Worm (Caenorhabditis elegans) whole organism, L4 larva: ENCODE measurements around the gene ZC204.6.

Experiments used
- F44E2.7 ChIP-seq: fragments of 200-800 bp; sonication (Bioruptor generic); IDR thresholded peaks from 2 replicates; pipeline ENCODE4 v2.1.2; 2022; ENCODE audit warnings: missing genetic modification characterization, missing compliant biosample characterization
- T20F7.1 ChIP-seq: fragments of 200-800 bp; sonication (Bioruptor generic); optimal IDR thresholded peaks from 2 replicates; lab custom pipeline; 2018; ENCODE audit warnings: mild to moderate bottlenecking, missing genetic modification characterization, missing compliant biosample characterization
- Y48G9A.11 ChIP-seq: fragments of 200-800 bp; sonication (Bioruptor generic); IDR thresholded peaks from 2 replicates; pipeline ENCODE4 v1.3.6; 2022; ENCODE audit warnings: missing genetic modification reagents, missing genetic modification characterization, missing compliant biosample characterization
- Y5F2A.4 ChIP-seq: fragments of 200-800 bp; sonication (Bioruptor generic); optimal IDR thresholded peaks from 2 replicates; lab custom pipeline; 2018; ENCODE audit warnings: mild to moderate bottlenecking, missing genetic modification characterization, missing compliant biosample characterization
- ZK546.5 ChIP-seq, 2 experiments: sonication (generic microtip); optimal IDR thresholded peaks; 2 replicates each; lab custom pipeline; 2017; ENCODE audit warnings: missing biosample characterization in 2 of 2, missing genetic modification characterization in 2 of 2
- aha-1 ChIP-seq: fragments of 150-350 bp; peaks from one replicate; lab custom pipeline; 2014; ENCODE audit warnings: missing biosample characterization, missing genetic modification characterization
- daf-16 ChIP-seq, 3 experiments: sonication (generic microtip); optimal IDR thresholded peaks; 2 replicates each; lab custom pipeline; 2016 to 2017; ENCODE audit warnings: missing genetic modification characterization in 3 of 3, missing genetic modification reagents in 3 of 3, mild to moderate bottlenecking in 2 of 3, missing compliant biosample characterization in 2 of 3, missing biosample characterization in 1 of 3, moderate library complexity in 1 of 3
- daf-19 ChIP-seq: fragments of 200-800 bp; sonication (Bioruptor generic); conservative IDR thresholded peaks from 2 replicates; pipeline ENCODE4 v1.3.6; 2022; ENCODE audit warnings: missing genetic modification characterization, missing compliant biosample characterization
- dmd-9 ChIP-seq: fragments of 200-800 bp; sonication (Bioruptor generic); IDR thresholded peaks from 2 replicates; pipeline ENCODE4 v1.3.6; 2022; ENCODE audit warnings: missing genetic modification reagents, missing genetic modification characterization, missing compliant biosample characterization
- egl-27 ChIP-seq: sonication (generic microtip); optimal IDR thresholded peaks from 3 replicates; lab custom pipeline; 2017; ENCODE audit warnings: missing biosample characterization, missing genetic modification reagents, missing genetic modification characterization
- hlh-11 ChIP-seq: fragments of 200-800 bp; sonication (Bioruptor generic); optimal IDR thresholded peaks from 2 replicates; lab custom pipeline; 2018; ENCODE audit warnings: mild to moderate bottlenecking, missing genetic modification characterization, missing compliant biosample characterization
- hlh-30 ChIP-seq: sonication (generic microtip); optimal IDR thresholded peaks from 2 replicates; lab custom pipeline; 2017; ENCODE audit warnings: antibody characterized with exemption, mild to moderate bottlenecking, missing genetic modification characterization, missing compliant biosample characterization; ENCODE audit not compliant: insufficient read depth
- lim-7 ChIP-seq: fragments of 200-800 bp; sonication (Bioruptor generic); IDR thresholded peaks from 2 replicates; pipeline ENCODE4 v1.3.6; 2022; ENCODE audit warnings: missing genetic modification characterization, missing compliant biosample characterization
- madf-9 ChIP-seq: fragments of 200-800 bp; sonication (Bioruptor generic); conservative IDR thresholded peaks from 2 replicates; pipeline ENCODE4 v1.3.6; 2022; ENCODE audit warnings: missing genetic modification reagents, missing genetic modification characterization, missing compliant biosample characterization
- mdl-1 ChIP-seq, 2 experiments: fragments of 150-350 bp in 1 of 2; sonication (generic microtip) in 1 of 2; optimal IDR thresholded peaks; 2 replicates each; lab custom pipeline; 2014 to 2017; ENCODE audit warnings: missing biosample characterization in 2 of 2, missing genetic modification characterization in 2 of 2
- mes-2 ChIP-seq: sonication (generic microtip); optimal IDR thresholded peaks from 2 replicates; lab custom pipeline; 2016; ENCODE audit warnings: missing genotype, mild to moderate bottlenecking, missing genetic modification characterization, missing compliant biosample characterization; ENCODE audit not compliant: poor library complexity, severe bottlenecking
- mxl-2 ChIP-seq: fragments of 200-800 bp; sonication (Bioruptor generic); conservative IDR thresholded peaks from 2 replicates; pipeline ENCODE4 v1.3.6; 2022; ENCODE audit warnings: missing genetic modification reagents, missing genetic modification characterization, missing compliant biosample characterization
- mxl-3 ChIP-seq: fragments of 200-800 bp; sonication (Bioruptor generic); optimal IDR thresholded peaks from 2 replicates; lab custom pipeline; 2018; ENCODE audit warnings: mild to moderate bottlenecking, missing genetic modification characterization, missing compliant biosample characterization
- nhr-102 ChIP-seq: sonication (generic microtip); optimal IDR thresholded peaks from 2 replicates; lab custom pipeline; 2016; ENCODE audit warnings: mild to moderate bottlenecking, missing genetic modification characterization, moderate library complexity, missing compliant biosample characterization
- nhr-237 ChIP-seq: sonication (generic microtip); optimal IDR thresholded peaks from 2 replicates; lab custom pipeline; 2017; ENCODE audit warnings: missing biosample characterization, missing genetic modification characterization
- nhr-28 ChIP-seq: fragments of 150-350 bp; optimal IDR thresholded peaks from 2 replicates; lab custom pipeline; 2014; ENCODE audit warnings: missing biosample characterization, missing genetic modification characterization
- nhr-41 ChIP-seq: fragments of 200-800 bp; sonication (Bioruptor generic); IDR thresholded peaks from 2 replicates; pipeline ENCODE4 v1.3.6; 2022; ENCODE audit warnings: missing genetic modification reagents, missing genetic modification characterization, missing compliant biosample characterization
- nhr-42 ChIP-seq: fragments of 200-800 bp; sonication (Bioruptor generic); IDR thresholded peaks from 2 replicates; pipeline ENCODE4 v1.3.6; 2022; ENCODE audit warnings: missing genetic modification characterization, missing compliant biosample characterization
- nhr-77 ChIP-seq: fragments of 150-350 bp; optimal IDR thresholded peaks from 2 replicates; lab custom pipeline; 2014; ENCODE audit warnings: missing biosample characterization, missing genetic modification characterization
- pha-4 ChIP-seq, 2 experiments: fragments of 150-350 bp in 1 of 2; fragments of 200-800 bp in 1 of 2; sonication (Bioruptor generic) in 1 of 2; IDR thresholded peaks in 1 of 2; optimal IDR thresholded peaks in 1 of 2; 2 replicates each; pipeline versions ENCODE4 v1.3.6 to Lab custom; 2014 to 2022; ENCODE audit warnings: missing genetic modification characterization in 2 of 2, missing genetic modification reagents in 2 of 2, missing biosample characterization in 1 of 2, missing compliant biosample characterization in 1 of 2
- pqm-1 ChIP-seq: sonication (generic microtip); optimal IDR thresholded peaks from 2 replicates; lab custom pipeline; 2017; ENCODE audit warnings: missing biosample characterization, missing genetic modification characterization
- set-16 ChIP-seq: fragments of 200-800 bp; sonication (Bioruptor generic); IDR thresholded peaks from 2 replicates; pipeline ENCODE4 v1.3.6; 2022; ENCODE audit warnings: missing genetic modification reagents, missing genetic modification characterization, missing compliant biosample characterization
- unc-62 ChIP-seq, 3 experiments: fragments of 150-350 bp in 1 of 3; sonication (generic microtip); optimal IDR thresholded peaks in 2 of 3; peaks in 1 of 3; 1 replicate in 1 of 3; 2 replicates in 2 of 3; lab custom pipeline; 2014 to 2017; ENCODE audit warnings: missing biosample characterization in 3 of 3, missing genetic modification characterization in 3 of 3, missing genetic modification reagents in 3 of 3, missing genotype in 1 of 3
- ztf-7 ChIP-seq: fragments of 150-350 bp; optimal IDR thresholded peaks from 2 replicates; lab custom pipeline; 2014; ENCODE audit warnings: missing biosample characterization, missing genetic modification characterization

The ZC204.6 gene

DNA sequence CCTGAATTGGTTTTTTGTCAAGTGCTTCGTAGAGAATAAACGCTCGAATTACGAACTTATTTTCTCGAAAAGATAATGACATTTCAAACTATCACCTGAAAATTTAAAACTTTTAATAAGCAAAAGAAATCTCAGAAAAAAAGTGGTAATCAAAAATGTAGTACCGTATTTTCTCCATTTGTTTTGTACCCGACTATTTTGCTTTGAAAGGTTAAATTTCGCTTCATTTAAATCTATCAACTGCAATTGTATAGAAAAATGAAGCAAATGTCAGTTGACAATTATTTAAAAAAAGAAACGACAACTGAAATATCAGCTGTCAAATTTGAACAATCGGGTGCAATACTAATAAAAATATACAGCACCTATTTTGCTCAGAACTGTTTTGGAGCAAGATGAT is 23.4 kb downstream of the ZC204.6 start, which contains the start of gene fbxa-158:
Gene fbxa-158 (minus strand): TSS at position 101 of the 400 bp plus-strand sequence.
- no peak for TF ChIP-seq nhr-102
- no peak for TF ChIP-seq ZK546.5 (tag; optimal IDR thresholded peaks at IDR 0.05; lab: Kevin White, UChicago)
- TF ChIP-seq ztf-7 (tag; lab: Kevin White, UChicago) = no peak
- TF ChIP-seq F44E2.7 (GFP tag; lab: Robert Waterston, UW) = no peak
- no peak for TF ChIP-seq set-16
- TF ChIP-seq madf-9 (GFP tag; lab: Robert Waterston, UW) = no peak
- no peak for TF ChIP-seq Y5F2A.4 (GFP tag; lab: Kevin White, UChicago)
- TF ChIP-seq pqm-1 = no peak

DNA sequence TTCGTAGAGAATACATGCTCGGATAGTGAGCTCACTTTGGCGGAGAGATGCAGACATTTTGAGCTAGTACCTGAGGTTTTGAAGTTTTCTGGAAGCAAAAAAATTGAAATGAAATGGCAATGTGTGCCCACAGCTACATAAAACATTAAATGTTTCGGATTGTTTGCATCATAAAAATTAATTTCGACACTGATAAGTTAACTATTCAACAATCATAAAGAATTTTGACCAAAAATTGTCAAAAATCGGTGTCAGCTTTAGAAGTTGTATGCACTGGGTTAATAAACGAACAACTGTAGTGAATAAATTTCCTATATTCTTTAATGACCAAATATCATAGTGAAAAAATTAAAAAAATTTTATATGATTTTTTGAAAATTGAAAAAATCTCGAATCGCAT is 25.7 kb downstream of the ZC204.6 start, which contains the start of gene fbxa-166:
Gene fbxa-166 (minus strand): TSS at position 101 of the 400 bp plus-strand sequence.
- TF ChIP-seq aha-1 (tag; lab: Kevin White, UChicago) (peak; percentile 45), nhr-42 (GFP tag; lab: Robert Waterston, UW) (no peak)
- TF ChIP-seq, all 104 proteins: peak for 1

- TF ChIP-seq pha-4 (GFP tag; IDR thresholded peaks at IDR 0.05; lab: Robert Waterston, UW) = no peak
- TF ChIP-seq pha-4 (tag; optimal IDR thresholded peaks at IDR 0.05; lab: Kevin White, UChicago) = no peak
- TF ChIP-seq unc-62 (GFP tag; optimal IDR thresholded peaks at IDR 0.05 in 1 of 2; lab: Kevin White, UChicago) = peak in 1 of 2 experiments; percentile 36
- TF ChIP-seq unc-62 (tag; optimal IDR thresholded peaks at IDR 0.05; lab: Kevin White, UChicago) = no peak
These were observed 28.2 kb downstream of the ZC204.6 start, which contains the start of gene fbxa-165 for ce11 chrII:1616382-1616781. Gene fbxa-165, minus strand, starts transcription at chrII:1616482.

DNA sequence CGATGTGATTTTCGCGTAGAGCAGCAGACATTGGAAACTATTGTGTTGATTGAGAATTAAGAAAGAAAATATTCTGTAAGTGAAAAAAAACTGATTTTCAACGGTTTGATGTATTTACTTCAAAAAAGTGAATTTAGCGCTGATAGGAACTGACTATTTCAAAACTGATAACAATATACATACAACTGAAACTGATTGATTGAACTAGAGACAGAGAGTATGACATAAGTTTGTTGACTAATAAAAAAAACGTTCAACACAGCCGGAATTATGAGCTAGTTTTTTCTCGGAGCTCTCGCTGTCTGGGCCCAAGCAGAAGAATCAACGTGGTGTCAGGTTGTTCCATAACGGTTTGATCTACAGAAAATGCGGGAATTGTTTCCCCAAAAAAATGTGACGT is 30.7 kb downstream of the ZC204.6 start, which contains the start of gene fbxa-164:
Gene fbxa-164 (minus strand): TSS at position 101 of the 400 bp plus-strand sequence.
- TF ChIP-seq Y48G9A.11 (GFP tag; lab: Robert Waterston, UW) = no peak
- TF ChIP-seq nhr-28 = peak; percentile 13
- TF ChIP-seq daf-16 (GFP tag; optimal IDR thresholded peaks at IDR 0.05; lab: Kevin White, UChicago) = no peak
- TF ChIP-seq daf-16 (tag; optimal IDR thresholded peaks at IDR 0.05; lab: Kevin White, UChicago) = peak; percentile 73
- no peak for TF ChIP-seq mes-2 (tag; lab: Kevin White, UChicago)

DNA sequence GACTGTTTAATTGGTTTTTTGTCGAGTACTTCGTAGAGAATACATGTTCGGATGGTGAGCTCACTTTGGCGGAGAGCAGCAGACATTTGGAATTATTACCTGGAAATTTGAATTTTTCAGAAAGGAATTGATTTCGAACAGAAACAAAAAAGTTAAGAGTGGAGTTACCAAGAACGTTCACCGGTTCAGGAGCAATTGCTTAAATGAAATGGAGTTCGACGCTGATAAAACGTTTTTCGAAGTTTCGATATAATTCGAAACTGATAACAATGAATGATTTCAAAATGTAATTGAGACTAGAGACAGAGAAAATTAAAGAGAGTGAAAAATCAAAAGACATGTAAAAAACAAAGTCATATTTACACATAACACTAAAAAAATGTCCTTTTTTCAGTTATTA is 34.0 kb downstream of the ZC204.6 start, which contains the start of gene fbxa-163:
Gene fbxa-163 (minus strand): TSS at position 101 of the 400 bp plus-strand sequence.
- TF ChIP-seq hlh-30 (no peak), set-16 (no peak), pqm-1 (peak; percentile 41), daf-16 (GFP tag; optimal IDR thresholded peaks at IDR 0.05; lab: Kevin White, UChicago) (no peak), daf-16 (tag; optimal IDR thresholded peaks at IDR 0.05; lab: Kevin White, UChicago) (peak; percentile 19), daf-19 (GFP tag; lab: Robert Waterston, UW) (no peak), T20F7.1 (GFP tag; lab: Kevin White, UChicago) (no peak), unc-62 (GFP tag; optimal IDR thresholded peaks at IDR 0.05 in 1 of 2; lab: Kevin White, UChicago) (peak in 1 of 2 experiments; percentile 28), unc-62 (tag; optimal IDR thresholded peaks at IDR 0.05; lab: Kevin White, UChicago) (no peak), nhr-28 (peak; percentile 13)

DNA sequence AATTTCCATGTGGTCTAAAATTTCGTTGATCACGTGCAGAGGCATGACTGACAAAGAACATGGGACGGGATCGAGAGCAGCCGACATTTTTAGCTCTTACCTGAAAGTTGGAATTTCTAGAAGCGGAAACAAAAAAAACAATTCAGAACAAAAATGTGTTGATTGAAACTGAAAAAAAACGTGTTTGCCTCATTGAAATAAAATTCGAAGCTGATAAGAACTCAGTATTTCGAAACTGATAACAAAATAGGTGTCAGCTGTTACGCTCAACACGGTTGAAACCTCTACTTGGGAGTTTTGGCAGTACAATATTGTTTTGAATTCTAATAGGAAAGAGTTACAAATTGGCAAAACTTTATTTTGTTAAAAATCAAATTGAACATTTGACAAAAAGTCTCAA is 35.7 kb downstream of the ZC204.6 start:
- no peak for TF ChIP-seq dmd-9 (GFP tag; lab: Robert Waterston, UW)
- no peak for TF ChIP-seq lim-7
- no peak for TF ChIP-seq egl-27 (tag; lab: Kevin White, UChicago)
- no peak for TF ChIP-seq mxl-2
- no peak for TF ChIP-seq daf-19 (GFP tag; lab: Robert Waterston, UW)
- no peak for TF ChIP-seq aha-1 (tag; lab: Kevin White, UChicago)
- peak; percentile 82 for TF ChIP-seq pqm-1
- TF ChIP-seq nhr-41 (GFP tag; lab: Robert Waterston, UW) = no peak
- TF ChIP-seq daf-16 (GFP tag; optimal IDR thresholded peaks at IDR 0.05; lab: Kevin White, UChicago) = no peak
- TF ChIP-seq daf-16 (tag; optimal IDR thresholded peaks at IDR 0.05; lab: Kevin White, UChicago) = peak; percentile 85
- no peak for TF ChIP-seq mdl-1 (tag; optimal IDR thresholded peaks at IDR 0.05; lab: Kevin White, UChicago)
- no peak for TF ChIP-seq nhr-237 (tag; lab: Kevin White, UChicago)
- peak; percentile 59 for TF ChIP-seq nhr-28
- TF ChIP-seq nhr-77 (tag; lab: Kevin White, UChicago) = peak; percentile 49
- TF ChIP-seq mxl-3 = peak; percentile 31
- TF ChIP-seq hlh-11 (tag; lab: Kevin White, UChicago) = peak; percentile 56
